Fruit fly (Drosophila melanogaster): ENCODE results near the gene CG32473.

The CG32473 gene

DNA sequence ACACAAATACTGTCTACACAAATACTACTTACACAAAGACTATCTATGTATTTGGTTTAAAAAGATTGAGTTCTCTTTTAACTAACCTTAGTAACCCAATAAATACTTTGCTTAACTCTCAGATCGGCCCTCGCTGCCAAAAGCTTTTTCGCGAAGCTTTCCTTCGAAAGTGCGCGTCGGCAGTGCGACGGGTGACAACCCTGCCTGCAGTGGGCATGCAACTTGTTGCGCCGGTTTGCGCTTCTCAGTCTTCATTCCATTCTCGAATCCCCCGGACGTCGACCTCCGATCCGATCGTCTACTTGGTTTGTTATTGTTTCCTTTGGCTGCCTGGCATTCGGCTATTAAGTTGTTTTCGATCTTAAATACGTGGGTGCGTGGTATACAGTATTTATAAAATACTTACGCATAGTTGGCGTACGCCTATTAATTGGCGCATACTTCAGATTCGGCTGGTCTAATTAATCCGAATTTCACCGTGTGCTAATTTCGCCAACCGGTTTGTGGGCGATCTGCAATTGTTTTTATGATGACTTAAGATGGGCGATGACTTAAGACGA lies 42.3 kb upstream of the CG32473 start, which contains the start of gene CG11686 (continued):
- TF ChIP-seq ftz-f1 (GFP tag; optimal IDR thresholded peaks at IDR 0.05), result peak; percentile 28
- no peak for TF ChIP-seq CG1024 (GFP tag; IDR thresholded peaks at IDR 0.05)
- no peak for TF ChIP-seq yki (optimal IDR thresholded peaks at IDR 0.05)
- no peak for TF ChIP-seq jumu (GFP tag; optimal IDR thresholded peaks at IDR 0.05)
- TF ChIP-seq pho (GFP tag; optimal IDR thresholded peaks at IDR 0.05), result peak; percentile 2
- TF ChIP-seq danr (GFP tag; IDR thresholded peaks at IDR 0.05), result no peak
- TF ChIP-seq CG10267 (tag; optimal IDR thresholded peaks at IDR 0.05), result no peak
- no peak for TF ChIP-seq CG11560 (tag; IDR thresholded peaks at IDR 0.05)
- no peak for TF ChIP-seq CG6854 (GFP tag; optimal IDR thresholded peaks at IDR 0.05)
- no peak for TF ChIP-seq mam (GFP tag; optimal IDR thresholded peaks at IDR 0.05)
- no peak for TF ChIP-seq Side (GFP tag; optimal IDR thresholded peaks at IDR 0.05)
- no peak for TF ChIP-seq CG4328 (GFP tag; optimal IDR thresholded peaks at IDR 0.05)
- no peak for TF ChIP-seq YL-1 (GFP tag; optimal IDR thresholded peaks at IDR 0.05)
- TF ChIP-seq Drgx (GFP tag; IDR thresholded peaks at IDR 0.05), result 0 out of 2 replicates have a peak, but pooled peaks have one; percentile 20
- TF ChIP-seq CG2116 (GFP tag; optimal IDR thresholded peaks at IDR 0.05), result no peak
- no peak for TF ChIP-seq Hr78 (GFP tag; optimal IDR thresholded peaks at IDR 0.05)
- TF ChIP-seq NFAT (GFP tag; IDR thresholded peaks at IDR 0.05), result no peak
- TF ChIP-seq klu (GFP tag; IDR thresholded peaks at IDR 0.05), result no peak
- no peak for TF ChIP-seq CG11723 (GFP tag; optimal IDR thresholded peaks at IDR 0.05)
- TF ChIP-seq CG11247 (GFP tag; IDR thresholded peaks at IDR 0.05), result no peak
- peak; percentile 28 for TF ChIP-seq pzg (GFP tag; optimal IDR thresholded peaks at IDR 0.05)
- no peak for TF ChIP-seq hb (GFP tag; IDR thresholded peaks at IDR 0.05; ENCODE audit: partially characterized antibody)
- no peak for TF ChIP-seq hth (optimal IDR thresholded peaks at IDR 0.05)
- no peak for TF ChIP-seq Fer2 (tag; optimal IDR thresholded peaks at IDR 0.05)
- TF ChIP-seq nom (GFP tag; optimal IDR thresholded peaks at IDR 0.05), result peak; percentile 54
- no peak for TF ChIP-seq CG8359 (GFP tag; optimal IDR thresholded peaks at IDR 0.05; ENCODE audit: borderline replicate concordance)
- no peak for TF ChIP-seq gsb (GFP tag; IDR thresholded peaks at IDR 0.05)
- TF ChIP-seq CG1832 (GFP tag; optimal IDR thresholded peaks at IDR 0.05), result no peak
- TF ChIP-seq abd-A (tag; optimal IDR thresholded peaks at IDR 0.05), result no peak
- TF ChIP-seq Hr39 (optimal IDR thresholded peaks at IDR 0.05), result no peak
- TF ChIP-seq CG11696 (GFP tag; IDR thresholded peaks at IDR 0.05), result no peak
- TF ChIP-seq MTF-1 (GFP tag; optimal IDR thresholded peaks at IDR 0.05; ENCODE audit: borderline replicate concordance), result peak; percentile 17
- TF ChIP-seq zf30C (GFP tag; optimal IDR thresholded peaks at IDR 0.05), result no peak
- TF ChIP-seq CG17361 (GFP tag; IDR thresholded peaks at IDR 0.05), result no peak
- TF ChIP-seq CG12219 (GFP tag; optimal IDR thresholded peaks at IDR 0.05), result no peak
- TF ChIP-seq CG8478 (optimal IDR thresholded peaks at IDR 0.05), result no peak
- no peak for TF ChIP-seq nerfin-2 (GFP tag; IDR thresholded peaks at IDR 0.05; ENCODE audit: partially characterized antibody)
- no peak for TF ChIP-seq CG15479 (GFP tag; optimal IDR thresholded peaks at IDR 0.05)
- 0 out of 2 replicates have a peak, but pooled peaks have one; percentile 17 for TF ChIP-seq sob (GFP tag; IDR thresholded peaks at IDR 0.05)
- TF ChIP-seq Max (GFP tag; optimal IDR thresholded peaks at IDR 0.05), result no peak
- TF ChIP-seq cato (GFP tag; optimal IDR thresholded peaks at IDR 0.05; ENCODE audit: borderline replicate concordance), result no peak
- no peak for TF ChIP-seq CG10274 (GFP tag; optimal IDR thresholded peaks at IDR 0.05)
- TF ChIP-seq CG8089 (GFP tag; optimal IDR thresholded peaks at IDR 0.05), result no peak
- TF ChIP-seq Dad (GFP tag; optimal IDR thresholded peaks at IDR 0.05), result peak; percentile 4
- 0 out of 3 replicates have a peak, but pooled peaks have one; percentile 30 for TF ChIP-seq CG2199 (GFP tag; IDR thresholded peaks at IDR 0.05)
- peak; percentile 23 for TF ChIP-seq wek (GFP tag; optimal IDR thresholded peaks at IDR 0.05)
- no peak for TF ChIP-seq tio (GFP tag; optimal IDR thresholded peaks at IDR 0.05)
- no peak for TF ChIP-seq CG1602 (GFP tag; optimal IDR thresholded peaks at IDR 0.05)
- TF ChIP-seq CG10366 (GFP tag; IDR thresholded peaks at IDR 0.05), result 0 out of 2 replicates have a peak, but pooled peaks have one; percentile 7
- no peak for TF ChIP-seq Taf1 (GFP tag; IDR thresholded peaks at IDR 0.05)
- no peak for TF ChIP-seq gro (GFP tag; optimal IDR thresholded peaks at IDR 0.05)
- no peak for TF ChIP-seq psq (GFP tag; optimal IDR thresholded peaks at IDR 0.05)
